Worm (Caenorhabditis elegans): Measurements from ENCODE around the gene Y17G9B.2.
"Not testable (repeated sequence)": the region's sequence is repeated elsewhere in the genome, so short reads cannot be mapped to it uniquely, and the experiment has no call there.

DNA sequence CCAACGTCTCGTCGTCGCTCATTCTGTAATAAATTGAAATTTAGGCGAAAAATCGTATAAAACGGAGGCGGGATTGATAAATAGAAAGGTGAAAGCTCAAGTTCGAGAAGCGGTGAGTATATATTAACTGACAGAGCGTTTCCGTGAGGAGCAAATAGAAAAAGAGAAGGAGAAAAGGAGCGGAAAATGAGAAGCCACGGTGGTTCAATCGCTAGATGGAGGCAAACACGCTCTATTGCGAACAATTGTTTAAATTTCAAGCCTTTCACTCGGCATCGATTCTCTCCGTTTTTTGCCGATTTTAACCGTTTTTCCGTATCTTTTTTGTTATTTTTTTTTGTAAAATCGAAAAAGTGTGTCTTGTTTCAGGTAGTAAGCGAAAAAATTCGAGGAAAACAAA, 48.2 kb upstream of the Y17G9B.2 start, which contains the start of gene miro-1:
- not testable (repeated sequence) for TF ChIP-seq Y53G8AR.9 (GFP tag; conservative IDR thresholded peaks at IDR 0.05); snpc-4 (GFP tag; optimal IDR thresholded peaks at IDR 0.05); snpc-4 (tag; optimal IDR thresholded peaks at IDR 0.05); T07F8.4 (tag; optimal IDR thresholded peaks at IDR 0.05); aptf-2 (GFP tag; conservative IDR thresholded peaks at IDR 0.05); lin-26 (GFP tag; IDR thresholded peaks at IDR 0.05)

Measured in whole organism, young adult.